Fruit fly (Drosophila melanogaster): ENCODE data around the gene CG13461.

dm6 chr3L:15093929-15094588 is 41.8 kb upstream of the CG13461 start:
- no peak for TF ChIP-seq CG8478 (optimal IDR thresholded peaks at IDR 0.05)
- no peak for TF ChIP-seq CTCF (optimal IDR thresholded peaks at IDR 0.05)
